Fruit fly (Drosophila melanogaster): Measurements from ENCODE around the gene CG11594.

Gene CG11594

dm6 chr3L:4059293-4059820, 33.5 kb upstream of the CG11594 start, which contains the start of gene Ugt305A1:
Gene Ugt305A1, plus strand, starts transcription at chr3L:4059770.
- TF ChIP-seq CG15336 (GFP tag; IDR thresholded peaks at IDR 0.05), result peak; percentile 38; the same call in 1 of the 2 replicates
- no peak for TF ChIP-seq lz (GFP tag; optimal IDR thresholded peaks at IDR 0.05)
- TF ChIP-seq CG8119 (GFP tag; IDR thresholded peaks at IDR 0.05), result peak; percentile 29; the same call in 1 of the 3 replicates
- no peak for TF ChIP-seq CG3032 (tag; optimal IDR thresholded peaks at IDR 0.05)
- TF ChIP-seq CG34406 (GFP tag; optimal IDR thresholded peaks at IDR 0.05), result no peak
- no peak for TF ChIP-seq Eip78C (GFP tag)
- TF ChIP-seq CG31627 (GFP tag; optimal IDR thresholded peaks at IDR 0.05), result no peak
- no peak for TF ChIP-seq Blimp-1 (GFP tag; optimal IDR thresholded peaks at IDR 0.05)
- peak; percentile 13 for TF ChIP-seq Hr4 (GFP tag; optimal IDR thresholded peaks at IDR 0.05)
- no peak for TF ChIP-seq Ets21C (GFP tag; optimal IDR thresholded peaks at IDR 0.05)
- TF ChIP-seq CG16779 (tag; optimal IDR thresholded peaks at IDR 0.05), result no peak
- no peak for TF ChIP-seq CG6792 (GFP tag; optimal IDR thresholded peaks at IDR 0.05)
- no peak for TF ChIP-seq CG4318 (GFP tag; optimal IDR thresholded peaks at IDR 0.05)
- TF ChIP-seq svp (GFP tag), result peak; percentile 14
- no peak for TF ChIP-seq fkh (GFP tag; optimal IDR thresholded peaks at IDR 0.05)
- no peak for TF ChIP-seq CG8632 (GFP tag; optimal IDR thresholded peaks at IDR 0.05)
- peak; percentile 17 for TF ChIP-seq achi (GFP tag; optimal IDR thresholded peaks at IDR 0.05)
- no peak for TF ChIP-seq Hr38 (GFP tag; optimal IDR thresholded peaks at IDR 0.05)
- no peak for TF ChIP-seq CG1621 (tag; optimal IDR thresholded peaks at IDR 0.05)
- TF ChIP-seq CG11294 (GFP tag; IDR thresholded peaks at IDR 0.05), result no peak
- no peak for TF ChIP-seq CG6808 (GFP tag; optimal IDR thresholded peaks at IDR 0.05)
- no peak for TF ChIP-seq CG10669 (GFP tag; optimal IDR thresholded peaks at IDR 0.05)
- TF ChIP-seq CG8319 (GFP tag; optimal IDR thresholded peaks at IDR 0.05), result no peak
- no peak for TF ChIP-seq Sox15 (GFP tag; optimal IDR thresholded peaks at IDR 0.05)
- no peak for TF ChIP-seq eg (GFP tag; IDR thresholded peaks at IDR 0.05)
- TF ChIP-seq Hr39 (GFP tag; optimal IDR thresholded peaks at IDR 0.05), result no peak
- TF ChIP-seq spab (GFP tag; optimal IDR thresholded peaks at IDR 0.05), result no peak
- no peak for TF ChIP-seq Sox14 (GFP tag; optimal IDR thresholded peaks at IDR 0.05)
- no peak for TF ChIP-seq cyc (GFP tag; optimal IDR thresholded peaks at IDR 0.05)
- no peak for TF ChIP-seq CG6163 (GFP tag; IDR thresholded peaks at IDR 0.05)
- TF ChIP-seq OdsH (GFP tag; optimal IDR thresholded peaks at IDR 0.05), result no peak
- no peak for TF ChIP-seq salr (GFP tag; optimal IDR thresholded peaks at IDR 0.05)
- no peak for TF ChIP-seq Sox102F (GFP tag; optimal IDR thresholded peaks at IDR 0.05)

- TF ChIP-seq CG9139 (GFP tag; optimal IDR thresholded peaks at IDR 0.05) (no peak), Eip78C (GFP tag) (peak; percentile 72), CG8319 (GFP tag; optimal IDR thresholded peaks at IDR 0.05) (no peak), eg (GFP tag; IDR thresholded peaks at IDR 0.05) (peak; percentile 40; the same call in 1 of the 3 replicates), CG10669 (GFP tag; optimal IDR thresholded peaks at IDR 0.05) (no peak), Hr4 (GFP tag; optimal IDR thresholded peaks at IDR 0.05) (peak; percentile 63), CG8119 (GFP tag; IDR thresholded peaks at IDR 0.05) (peak; percentile 34; the same call in 2 of the 3 replicates), CG32006 (GFP tag; optimal IDR thresholded peaks at IDR 0.05) (peak; percentile 47), Eip75B (GFP tag; optimal IDR thresholded peaks at IDR 0.05) (no peak), CG6163 (GFP tag; IDR thresholded peaks at IDR 0.05) (peak; percentile 41; the same call in 1 of the 3 replicates), svp (GFP tag) (peak; percentile 6), CG15336 (GFP tag; IDR thresholded peaks at IDR 0.05) (peak; percentile 46), achi (GFP tag; optimal IDR thresholded peaks at IDR 0.05) (no peak), Lpt (GFP tag; optimal IDR thresholded peaks at IDR 0.05) (no peak)
Observed at dm6 chr3L:4056812-4057211, 31.0 kb upstream of the CG11594 start.

- TF ChIP-seq CG8632 (GFP tag; optimal IDR thresholded peaks at IDR 0.05) (no peak), vri (GFP tag; optimal IDR thresholded peaks at IDR 0.05) (peak; percentile 4), topi (GFP tag; optimal IDR thresholded peaks at IDR 0.05) (no peak), CG6854 (GFP tag; optimal IDR thresholded peaks at IDR 0.05) (peak; percentile 64), dsx (GFP tag; optimal IDR thresholded peaks at IDR 0.05; ENCODE audit: poor library complexity, severe bottlenecking) (peak; percentile 77), Eip93F (GFP tag; optimal IDR thresholded peaks at IDR 0.05) (no peak), Hr4 (GFP tag; optimal IDR thresholded peaks at IDR 0.05) (no peak), Blimp-1 (GFP tag; optimal IDR thresholded peaks at IDR 0.05) (peak; percentile 91), CG8119 (GFP tag; IDR thresholded peaks at IDR 0.05) (0 out of 3 replicates have a peak, but pooled peaks have one; percentile 35)
Observed at dm6 chr3L:4055438-4055962, 29.7 kb upstream of the CG11594 start.
